Fruit fly (Drosophila melanogaster) whole organism, embryonic: ENCODE results near the gene CG15922.

Experiments
- Atf3 ChIP-seq: fragments of 200-800 bp; sonication (Bioruptor generic); optimal IDR thresholded peaks from 3 replicates; lab custom pipeline; 2016; ENCODE audit warnings: missing biosample characterization, missing genetic modification characterization
- B-H2 ChIP-seq: fragments of 200-800 bp; sonication (Bioruptor generic); optimal IDR thresholded peaks from 2 replicates; lab custom pipeline; 2018; ENCODE audit warnings: missing biosample characterization, mild to moderate bottlenecking, missing genetic modification characterization
- CG11093 ChIP-seq: fragments of 200-800 bp; sonication (Bioruptor generic); IDR thresholded peaks from 3 replicates; pipeline ENCODE4 v1.3.6; 2022; ENCODE audit warnings: missing biosample characterization, missing genetic modification characterization
- CG13123 ChIP-seq: fragments of 200-800 bp; sonication (Bioruptor generic); optimal IDR thresholded peaks from 2 replicates; lab custom pipeline; 2016; ENCODE audit warnings: missing biosample characterization, missing genetic modification characterization
- CG15514 ChIP-seq: fragments of 200-800 bp; sonication (Bioruptor generic); optimal IDR thresholded peaks from 3 replicates; lab custom pipeline; 2017; ENCODE audit warnings: missing biosample characterization, missing genetic modification characterization, mild to moderate bottlenecking, moderate library complexity, missing genetic modification reagents
- CG18619 ChIP-seq: fragments of 200-800 bp; sonication (Bioruptor generic); optimal IDR thresholded peaks from 3 replicates; lab custom pipeline; 2017; ENCODE audit warnings: missing biosample characterization, mild to moderate bottlenecking, missing genetic modification characterization
- CG2129 ChIP-seq: fragments of 200-800 bp; sonication (Bioruptor generic); IDR thresholded peaks from 2 replicates; pipeline ENCODE4 v1.3.6; 2022; ENCODE audit warnings: missing biosample characterization, missing genetic modification characterization; ENCODE audit not compliant: partially characterized antibody
- CG2712 ChIP-seq: fragments of 200-800 bp; optimal IDR thresholded peaks from 3 replicates; lab custom pipeline; 2019; ENCODE audit warnings: missing biosample characterization, mild to moderate bottlenecking, missing genetic modification characterization, moderate library complexity
- CG2875 ChIP-seq: fragments of 200-800 bp; sonication (Bioruptor generic); optimal IDR thresholded peaks from 2 replicates; lab custom pipeline; 2017; ENCODE audit warnings: missing biosample characterization, mild to moderate bottlenecking, missing genetic modification characterization, missing genetic modification reagents
- CG3163 ChIP-seq: fragments of 200-800 bp; sonication (Bioruptor generic); optimal IDR thresholded peaks from 3 replicates; lab custom pipeline; 2016; ENCODE audit warnings: missing biosample characterization, missing genetic modification characterization
- CG32532 ChIP-seq: fragments of 200-800 bp; sonication (Bioruptor generic); IDR thresholded peaks from 2 replicates; pipeline ENCODE4 v1.3.6; 2022; ENCODE audit warnings: missing biosample characterization, missing genetic modification characterization
- CG32767 ChIP-seq: fragments of 200-800 bp; sonication (Bioruptor generic); IDR thresholded peaks from 2 replicates; pipeline ENCODE4 v1.3.6; 2022; ENCODE audit warnings: missing biosample characterization, missing genetic modification characterization
- CG32772 ChIP-seq: fragments of 200-800 bp; sonication (Bioruptor generic); IDR thresholded peaks from 2 replicates; pipeline ENCODE4 v1.3.6; 2022; ENCODE audit warnings: missing biosample characterization, missing genetic modification characterization
- CG3281 ChIP-seq: fragments of 200-800 bp; sonication (Bioruptor generic); optimal IDR thresholded peaks from 3 replicates; lab custom pipeline; 2017; ENCODE audit warnings: missing biosample characterization, mild to moderate bottlenecking, missing genetic modification characterization
- CG34224 ChIP-seq: fragments of 200-800 bp; sonication (Bioruptor generic); IDR thresholded peaks from 3 replicates; pipeline ENCODE4 v1.3.6; 2022; ENCODE audit warnings: missing biosample characterization, missing genetic modification characterization; ENCODE audit not compliant: partially characterized antibody
- CG4404 ChIP-seq: fragments of 200-800 bp; sonication (Bioruptor generic); IDR thresholded peaks from 2 replicates; pipeline ENCODE4 v1.3.6; 2022; ENCODE audit warnings: missing biosample characterization, missing genetic modification characterization
- CG6654 ChIP-seq: fragments of 200-800 bp; sonication (Bioruptor generic); optimal IDR thresholded peaks from 2 replicates; lab custom pipeline; 2017; ENCODE audit warnings: missing biosample characterization, mild to moderate bottlenecking, missing genetic modification characterization
- CG6689 ChIP-seq: fragments of 200-800 bp; sonication (Bioruptor generic); IDR thresholded peaks from 2 replicates; pipeline ENCODE4 v1.3.6; 2022; ENCODE audit warnings: missing biosample characterization, missing genetic modification characterization
- CG9609 ChIP-seq: fragments of 200-800 bp; sonication (Bioruptor generic); optimal IDR thresholded peaks from 3 replicates; lab custom pipeline; 2016; ENCODE audit warnings: missing biosample characterization, missing genetic modification characterization
- CrebB ChIP-seq: fragments of 200-800 bp; sonication (Bioruptor generic); optimal IDR thresholded peaks from 3 replicates; lab custom pipeline; 2018; ENCODE audit warnings: missing biosample characterization, mild to moderate bottlenecking, missing genetic modification characterization
- Dfd ChIP-seq, 2 experiments: fragments of >200 bp; optimal IDR thresholded peaks; 2 replicates each; lab custom pipeline; 2017; ENCODE audit warnings: missing biosample characterization in 2 of 2, missing genetic modification characterization in 2 of 2
- E2f2 ChIP-seq: fragments of 200-800 bp; sonication (Bioruptor generic); IDR thresholded peaks from 2 replicates; pipeline ENCODE4 v1.3.6; 2022; ENCODE audit warnings: missing biosample characterization, missing genetic modification characterization
- HLH4C ChIP-seq: fragments of 200-800 bp; sonication (Bioruptor generic); IDR thresholded peaks from 3 replicates; pipeline ENCODE4 v1.3.6; 2022; ENCODE audit warnings: missing biosample characterization, missing genetic modification characterization; ENCODE audit not compliant: partially characterized antibody
- Hr39 ChIP-seq: fragments of >200 bp; optimal IDR thresholded peaks from 2 replicates; lab custom pipeline; 2017
- MTF-1 ChIP-seq: fragments of 200-800 bp; sonication (Bioruptor generic); optimal IDR thresholded peaks from 2 replicates; lab custom pipeline; 2018; ENCODE audit warnings: missing biosample characterization, mild to moderate bottlenecking, missing genetic modification characterization, borderline replicate concordance
- Mad ChIP-seq: fragments of 200-800 bp; sonication (Bioruptor generic); optimal IDR thresholded peaks from 2 replicates; lab custom pipeline; 2016; ENCODE audit warnings: missing biosample characterization, missing genetic modification characterization
- Sox102F ChIP-seq: fragments of 200-800 bp; sonication (Bioruptor generic); optimal IDR thresholded peaks from 2 replicates; lab custom pipeline; 2018; ENCODE audit warnings: missing biosample characterization, mild to moderate bottlenecking, missing genetic modification characterization, moderate library complexity
- Ssrp ChIP-seq: fragments of 200-800 bp; sonication (Bioruptor generic); optimal IDR thresholded peaks from 2 replicates; lab custom pipeline; 2018; ENCODE audit warnings: missing biosample characterization, mild to moderate bottlenecking, missing genetic modification characterization, moderate library complexity
- Tbp ChIP-seq: fragments of >200 bp; optimal IDR thresholded peaks from 2 replicates; lab custom pipeline; 2018; ENCODE audit warnings: missing biosample characterization, missing genetic modification characterization
- Usf ChIP-seq: fragments of 200-800 bp; sonication (Bioruptor generic); optimal IDR thresholded peaks from 2 replicates; lab custom pipeline; 2017; ENCODE audit warnings: missing genotype, missing biosample characterization, missing genetic modification characterization
- Xbp1 ChIP-seq: fragments of 200-800 bp; sonication (Bioruptor generic); optimal IDR thresholded peaks from 3 replicates; lab custom pipeline; 2016; ENCODE audit warnings: missing biosample characterization, mild to moderate bottlenecking, missing genetic modification characterization
- Xrp1 ChIP-seq: fragments of 200-800 bp; sonication (Bioruptor generic); IDR thresholded peaks from 2 replicates; pipeline ENCODE4 v1.3.6; 2022; ENCODE audit warnings: missing biosample characterization, missing genetic modification characterization
- ac ChIP-seq: fragments of 200-800 bp; sonication (Bioruptor generic); optimal IDR thresholded peaks from 3 replicates; lab custom pipeline; 2017; ENCODE audit warnings: missing biosample characterization, mild to moderate bottlenecking, missing genetic modification characterization
- aop ChIP-seq: fragments of 200-800 bp; sonication (Bioruptor generic); IDR thresholded peaks from 2 replicates; pipeline ENCODE4 v1.3.6; 2022; ENCODE audit warnings: missing biosample characterization, missing genetic modification characterization
- bcd ChIP-seq: fragments of 200-800 bp; sonication (Bioruptor generic); optimal IDR thresholded peaks from 2 replicates; lab custom pipeline; 2017; ENCODE audit warnings: missing biosample characterization, mild to moderate bottlenecking, missing genetic modification characterization
- crol ChIP-seq: fragments of 200-800 bp; sonication (Bioruptor generic); IDR thresholded peaks from 2 replicates; pipeline ENCODE4 v1.3.6; 2022; ENCODE audit warnings: missing biosample characterization, missing genetic modification characterization
- da ChIP-seq: fragments of 200-800 bp; sonication (Bioruptor generic); optimal IDR thresholded peaks from 2 replicates; lab custom pipeline; 2016; ENCODE audit warnings: missing biosample characterization, missing genetic modification characterization
- h ChIP-seq: fragments of >200 bp; optimal IDR thresholded peaks from 2 replicates; lab custom pipeline; 2017
- insv ChIP-seq, 2 experiments: fragments of 200-800 bp; sonication (Bioruptor generic); optimal IDR thresholded peaks; 3 replicates each; lab custom pipeline; 2016 to 2018; ENCODE audit warnings: missing biosample characterization in 2 of 2, missing genetic modification characterization in 2 of 2
- kay ChIP-seq: fragments of 200-800 bp; sonication (Bioruptor generic); optimal IDR thresholded peaks from 2 replicates; lab custom pipeline; 2016; ENCODE audit warnings: missing biosample characterization, missing genetic modification characterization
- nom ChIP-seq: fragments of 200-800 bp; sonication (Bioruptor generic); optimal IDR thresholded peaks from 2 replicates; lab custom pipeline; 2017; ENCODE audit warnings: missing biosample characterization, missing genetic modification characterization, mild to moderate bottlenecking, moderate library complexity, missing genetic modification reagents
- onecut ChIP-seq: fragments of 200-800 bp; sonication (Bioruptor generic); IDR thresholded peaks from 2 replicates; pipeline ENCODE4 v1.3.6; 2022; ENCODE audit warnings: missing biosample characterization, missing genetic modification characterization
- pan ChIP-seq, 4 experiments: fragments of >200 bp in 3 of 4; fragments of 200-800 bp in 1 of 4; sonication (Bioruptor generic) in 1 of 4; optimal IDR thresholded peaks in 3 of 4; IDR thresholded peaks in 1 of 4; 2 replicates each; pipeline versions ENCODE4 v1.3.6 to Lab custom; 2017 to 2022; ENCODE audit warnings: missing biosample characterization in 2 of 4, missing genetic modification characterization in 2 of 4, mixed read lengths in 1 of 4
- pnt ChIP-seq: fragments of 200-800 bp; sonication (Bioruptor generic); optimal IDR thresholded peaks from 3 replicates; lab custom pipeline; 2016; ENCODE audit warnings: missing biosample characterization, missing genetic modification characterization
- sc ChIP-seq, 3 experiments: fragments of >200 bp in 2 of 3; fragments of 200-800 bp in 1 of 3; sonication (Bioruptor generic) in 1 of 3; optimal IDR thresholded peaks; 2 replicates in 2 of 3; 3 replicates in 1 of 3; lab custom pipeline; 2017; ENCODE audit warnings: mild to moderate bottlenecking in 1 of 3, missing biosample characterization in 1 of 3, missing genetic modification characterization in 1 of 3, missing genetic modification reagents in 1 of 3
- shn ChIP-seq: fragments of 200-800 bp; sonication (Bioruptor generic); optimal IDR thresholded peaks from 3 replicates; lab custom pipeline; 2016; ENCODE audit warnings: missing biosample characterization, missing genetic modification characterization
- unpg ChIP-seq: fragments of 200-800 bp; sonication (Bioruptor generic); optimal IDR thresholded peaks from 3 replicates; lab custom pipeline; 2018; ENCODE audit warnings: missing biosample characterization, mild to moderate bottlenecking, missing genetic modification characterization, moderate library complexity
- zen ChIP-seq: fragments of 200-800 bp; sonication (Bioruptor generic); optimal IDR thresholded peaks from 3 replicates; lab custom pipeline; 2018; ENCODE audit warnings: missing biosample characterization, mild to moderate bottlenecking, missing genetic modification characterization, moderate library complexity

Gene CG15922

dm6 chr3R:20594194-20595144, 34.4 kb upstream of the CG15922 start (continued):
- TF ChIP-seq kay (GFP tag; lab: Kevin White, UChicago) (peak; percentile 43), CG3281 (GFP tag; lab: Kevin White, UChicago) (peak; percentile 79), CG34224 (GFP tag; lab: Robert Waterston, UW) (no peak), Sox102F (peak; percentile 93), CG13123 (peak; percentile 55), crol (GFP tag; lab: Robert Waterston, UW) (no peak), sc (optimal IDR thresholded peaks at IDR 0.05; lab: Kevin White, UChicago) (no peak), sc (GFP tag; optimal IDR thresholded peaks at IDR 0.05; lab: Kevin White, UChicago) (peak; percentile 87), unpg (GFP tag; lab: Kevin White, UChicago) (peak; percentile 94), CG4404 (peak; percentile 81), CrebB (tag; lab: Kevin White, UChicago) (no peak), bcd (GFP tag; lab: Kevin White, UChicago) (peak; percentile 88), CG2875 (peak; percentile 85), CG2129 (GFP tag; lab: Robert Waterston, UW) (no peak), CG9609 (GFP tag; lab: Kevin White, UChicago) (no peak), shn (no peak), E2f2 (GFP tag; lab: Robert Waterston, UW) (peak; percentile 53; the same call in 1 of the 2 replicates), CG6689 (GFP tag; lab: Robert Waterston, UW) (peak; percentile 92), HLH4C (GFP tag; lab: Robert Waterston, UW) (no peak), Atf3 (GFP tag; lab: Kevin White, UChicago) (no peak), Mad (GFP tag; lab: Kevin White, UChicago) (no peak), CG6654 (peak; percentile 68), nom (GFP tag; lab: Kevin White, UChicago) (peak; percentile 88), Usf (GFP tag; lab: Kevin White, UChicago) (peak; percentile 84), h (lab: Kevin White, UChicago) (no peak), CG11093 (GFP tag; lab: Robert Waterston, UW) (peak; percentile 69; the same call in 2 of the 3 replicates), onecut (peak; percentile 67), B-H2 (GFP tag; lab: Kevin White, UChicago) (no peak), CG2712 (tag; lab: Kevin White, UChicago) (peak; percentile 98), pan (optimal IDR thresholded peaks at IDR 0.05; lab: Kevin White, UChicago) (no peak), pan (GFP tag; optimal IDR thresholded peaks at IDR 0.05 in 1 of 2, IDR thresholded peaks at IDR 0.05 in 1 of 2) (peak in 1 of 2 experiments; percentile 82), Ssrp (peak; percentile 96), CG32767 (GFP tag; lab: Robert Waterston, UW) (peak; percentile 81), CG3163 (no peak), Xbp1 (GFP tag; lab: Kevin White, UChicago) (peak; percentile 80), CG18619 (GFP tag; lab: Kevin White, UChicago) (peak; percentile 85), ac (GFP tag; lab: Kevin White, UChicago) (peak; percentile 91), insv (GFP tag; optimal IDR thresholded peaks at IDR 0.05; lab: Kevin White, UChicago) (peak in 1 of 2 experiments; percentile 24), Xrp1 (GFP tag; lab: Robert Waterston, UW) (peak; percentile 94), Hr39 (lab: Kevin White, UChicago) (no peak), zen (peak; percentile 94), CG32532 (GFP tag; lab: Robert Waterston, UW) (peak; percentile 77), pnt (GFP tag; lab: Kevin White, UChicago) (peak; percentile 3), Tbp (GFP tag; lab: Kevin White, UChicago) (no peak), da (GFP tag; lab: Kevin White, UChicago) (peak; percentile 47), Dfd (GFP tag; optimal IDR thresholded peaks at IDR 0.05; lab: Kevin White, UChicago) (no peak), CG32772 (GFP tag; lab: Robert Waterston, UW) (peak; percentile 85), MTF-1 (GFP tag; lab: Kevin White, UChicago) (peak; percentile 45), CG15514 (GFP tag; lab: Kevin White, UChicago) (peak; percentile 42), aop (no peak)
